Worm (Caenorhabditis elegans) whole organism, L3 larva: ENCODE results near the gene srlf-34.

ENCODE experiments used
- eor-1 ChIP-seq, 2 experiments: fragments of 150-350 bp; optimal IDR thresholded peaks; 2 replicates each; lab custom pipeline; 2014 to 2018; ENCODE audit warnings: missing biosample characterization in 2 of 2, missing genetic modification characterization in 2 of 2
- lin-39 ChIP-seq: fragments of 150-350 bp; optimal IDR thresholded peaks from 2 replicates; lab custom pipeline; 2018; ENCODE audit warnings: missing biosample characterization, missing genetic modification reagents, missing genetic modification characterization
- nhr-28 ChIP-seq: fragments of 150-350 bp; optimal IDR thresholded peaks from 2 replicates; lab custom pipeline; 2014; ENCODE audit warnings: missing biosample characterization, missing genetic modification characterization
- unc-62 ChIP-seq: fragments of 150-350 bp; sonication (generic microtip); optimal IDR thresholded peaks from 4 replicates; lab custom pipeline; 2014; ENCODE audit warnings: missing biosample characterization, missing genetic modification reagents, missing genetic modification characterization

- TF ChIP-seq lin-39 (no peak), nhr-28 (tag; lab: Kevin White, UChicago) (no peak), unc-62 (GFP tag; lab: Kevin White, UChicago) (no peak), eor-1 (tag; optimal IDR thresholded peaks at IDR 0.05; lab: Kevin White, UChicago) (no peak)
Measured at ce11 chrII:10270052-10270451, 42.0 kb upstream of the srlf-34 start, which contains the start of gene F54B3.2.
